Worm (Caenorhabditis elegans) whole organism, L4 larva: ENCODE data around the gene snfc-5.

Source experiments
- egl-27 ChIP-seq: sonication (generic microtip); optimal IDR thresholded peaks from 3 replicates; lab custom pipeline; 2017; ENCODE audit warnings: missing biosample characterization, missing genetic modification reagents, missing genetic modification characterization
- fkh-10 ChIP-seq: fragments of 150-350 bp; optimal IDR thresholded peaks from 2 replicates; lab custom pipeline; 2014; ENCODE audit warnings: missing biosample characterization, missing genetic modification reagents, missing genetic modification characterization
- mep-1 ChIP-seq: fragments of 150-350 bp; sonication (generic microtip); optimal IDR thresholded peaks from 3 replicates; lab custom pipeline; 2014; ENCODE audit warnings: missing biosample characterization, missing genetic modification characterization
- unc-62 ChIP-seq, 3 experiments: fragments of 150-350 bp in 1 of 3; sonication (generic microtip); optimal IDR thresholded peaks in 2 of 3; peaks in 1 of 3; 1 replicate in 1 of 3; 2 replicates in 2 of 3; lab custom pipeline; 2014 to 2017; ENCODE audit warnings: missing biosample characterization in 3 of 3, missing genetic modification characterization in 3 of 3, missing genetic modification reagents in 3 of 3, missing genotype in 1 of 3

DNA sequence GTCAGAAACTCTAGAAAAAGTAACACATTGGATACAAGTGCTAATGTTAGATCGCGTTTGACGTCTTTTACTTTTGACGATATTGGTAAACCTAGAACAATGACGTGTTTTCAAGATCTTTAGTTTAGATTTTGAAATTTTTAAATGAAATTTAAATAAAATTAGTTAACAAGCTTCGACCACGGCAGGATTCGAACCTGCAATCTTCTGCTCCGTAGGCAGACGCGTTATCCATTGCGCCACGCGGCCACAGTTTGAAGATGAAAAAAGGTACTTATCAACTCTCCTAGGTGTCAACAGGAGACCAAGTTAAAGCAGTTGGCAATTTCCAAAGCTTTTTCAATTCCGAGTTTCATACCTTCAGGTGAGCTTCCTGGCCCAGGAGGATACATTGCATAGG, 44.8 kb downstream of the snfc-5 start:
- TF ChIP-seq egl-27 (tag; lab: Kevin White, UChicago) (no peak), mep-1 (no peak), fkh-10 (GFP tag; lab: Kevin White, UChicago) (no peak), unc-62 (GFP tag; optimal IDR thresholded peaks at IDR 0.05 in 1 of 2; lab: Kevin White, UChicago) (peak in 1 of 2 experiments; percentile 47), unc-62 (tag; optimal IDR thresholded peaks at IDR 0.05; lab: Kevin White, UChicago) (no peak)
